Fruit fly (Drosophila melanogaster): ENCODE results near the gene CG13454.
A peak's percentile ranks its signal among the peaks of the same experiment; 100 is the strongest.

The CG13454 gene

DNA sequence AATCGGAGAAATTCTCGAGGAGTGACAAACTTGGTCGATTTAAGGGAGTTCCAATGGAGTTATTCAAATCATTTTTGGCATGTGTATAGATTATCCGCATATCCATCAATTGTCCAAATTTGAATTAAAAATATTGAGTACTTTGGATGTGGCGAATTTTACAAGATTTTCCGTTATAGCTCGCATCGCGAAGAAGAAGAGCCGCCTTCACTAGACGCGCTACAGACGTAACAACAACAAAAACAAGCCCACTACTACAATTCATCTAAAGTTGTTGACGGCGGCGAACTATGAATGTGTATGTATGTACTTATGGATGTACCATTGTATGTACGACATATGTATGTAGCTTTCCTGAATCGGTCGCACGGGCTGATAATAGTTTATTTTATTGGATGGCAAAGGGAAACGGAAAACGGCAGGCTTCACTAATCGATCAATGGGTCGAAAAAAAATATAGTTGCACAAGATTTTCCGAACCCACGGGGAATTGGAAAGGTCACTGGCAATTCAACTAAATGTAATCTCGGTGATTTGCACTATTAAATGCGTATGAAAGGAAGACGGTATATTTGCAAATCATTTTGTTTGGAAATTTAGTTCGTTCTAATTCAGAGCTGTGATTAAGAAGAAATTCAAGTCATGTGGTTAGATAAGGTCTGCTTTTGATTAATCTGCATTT, 1.9 kb downstream of the CG13454 start:
- TF ChIP-seq Vsx2 (GFP tag; optimal IDR thresholded peaks at IDR 0.05; ENCODE audit: partially characterized antibody) (no peak), br (GFP tag; optimal IDR thresholded peaks at IDR 0.05) (no peak), GATAd (GFP tag; optimal IDR thresholded peaks at IDR 0.05) (no peak), OdsH (GFP tag; optimal IDR thresholded peaks at IDR 0.05) (no peak), Rel (GFP tag; optimal IDR thresholded peaks at IDR 0.05) (no peak), Rel (tag; optimal IDR thresholded peaks at IDR 0.05) (no peak), Abd-B (GFP tag; optimal IDR thresholded peaks at IDR 0.05) (no peak)

DNA sequence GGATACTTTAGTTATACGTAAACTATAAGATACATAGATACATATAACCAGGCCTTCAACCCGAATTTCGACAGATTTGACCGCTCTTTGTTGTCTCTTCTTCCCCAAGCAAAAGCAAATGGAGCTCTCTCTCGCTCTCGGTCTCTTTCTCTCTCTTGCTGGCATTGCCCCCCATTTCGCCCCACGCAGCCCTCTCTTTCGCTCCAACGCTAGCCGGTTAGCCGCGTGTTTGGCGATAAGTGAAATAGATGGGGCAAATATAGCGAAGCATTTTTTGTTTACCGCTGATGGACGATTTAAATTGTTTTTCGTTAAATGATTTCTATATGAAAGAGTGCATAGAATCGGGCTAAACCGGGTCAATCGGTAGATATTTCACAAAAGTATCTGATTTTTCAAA, 2.5 kb downstream of the CG13454 start:
- TF ChIP-seq jim (GFP tag; optimal IDR thresholded peaks at IDR 0.05) (no peak), N (GFP tag; optimal IDR thresholded peaks at IDR 0.05) (no peak), dsf (GFP tag; optimal IDR thresholded peaks at IDR 0.05; ENCODE audit: borderline replicate concordance) (no peak), lola (GFP tag; optimal IDR thresholded peaks at IDR 0.05) (no peak), CG32264 (GFP tag; optimal IDR thresholded peaks at IDR 0.05) (peak; percentile 13), CG9705 (GFP tag; optimal IDR thresholded peaks at IDR 0.05) (no peak), woc (GFP tag; optimal IDR thresholded peaks at IDR 0.05) (no peak), Abd-B (GFP tag; optimal IDR thresholded peaks at IDR 0.05) (no peak), Rel (GFP tag; optimal IDR thresholded peaks at IDR 0.05) (no peak), Rel (tag; optimal IDR thresholded peaks at IDR 0.05) (peak; percentile 33), Hnf4 (GFP tag; optimal IDR thresholded peaks at IDR 0.05) (no peak), Sp1 (GFP tag; optimal IDR thresholded peaks at IDR 0.05) (peak; percentile 28), Hr83 (GFP tag; optimal IDR thresholded peaks at IDR 0.05; ENCODE audit: poor library complexity, severe bottlenecking) (peak; percentile 69), brk (GFP tag; optimal IDR thresholded peaks at IDR 0.05) (no peak), sage (GFP tag; optimal IDR thresholded peaks at IDR 0.05) (peak; percentile 31), br (GFP tag; optimal IDR thresholded peaks at IDR 0.05) (peak; percentile 7), psq (GFP tag; optimal IDR thresholded peaks at IDR 0.05) (peak; percentile 23), Dfd (GFP tag; optimal IDR thresholded peaks at IDR 0.05) (no peak), h (GFP tag; optimal IDR thresholded peaks at IDR 0.05) (peak; percentile 37), HLH106 (tag; optimal IDR thresholded peaks at IDR 0.05) (no peak), Dif (GFP tag; optimal IDR thresholded peaks at IDR 0.05; ENCODE audit: partially characterized antibody) (peak; percentile 98), dl (GFP tag; optimal IDR thresholded peaks at IDR 0.05; ENCODE audit: insufficient read depth in 1 of 2, partially characterized antibody in 2 of 2) (peak; percentile 95 to 97), foxo (GFP tag; optimal IDR thresholded peaks at IDR 0.05) (no peak)

DNA sequence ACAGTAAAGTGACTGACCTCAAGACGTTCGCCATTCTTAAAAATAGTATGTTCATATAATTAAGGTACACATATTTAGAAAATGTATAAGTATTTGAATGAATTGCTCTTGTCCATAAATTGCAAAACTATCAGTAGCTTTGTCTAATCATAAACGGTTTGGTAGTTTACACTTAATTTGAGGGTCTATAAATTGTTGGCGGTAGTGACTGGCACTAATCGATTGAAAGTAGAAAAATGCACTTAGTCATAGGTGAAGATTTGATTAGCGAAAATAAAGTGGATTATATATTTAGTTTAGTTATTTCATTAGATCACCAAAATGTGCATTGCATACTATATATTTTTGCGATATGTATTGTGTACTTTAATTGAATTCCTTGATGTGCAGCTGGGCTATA, 3.1 kb downstream of the CG13454 start:
- no peak for TF ChIP-seq Jra (GFP tag; optimal IDR thresholded peaks at IDR 0.05)
- TF ChIP-seq tai (GFP tag; optimal IDR thresholded peaks at IDR 0.05): no peak
- no peak for TF ChIP-seq GATAd (GFP tag; optimal IDR thresholded peaks at IDR 0.05)
- TF ChIP-seq CG9705 (GFP tag; optimal IDR thresholded peaks at IDR 0.05): no peak
- no peak for TF ChIP-seq dsf (GFP tag; optimal IDR thresholded peaks at IDR 0.05; ENCODE audit: borderline replicate concordance)
- TF ChIP-seq Mio (GFP tag; optimal IDR thresholded peaks at IDR 0.05): no peak
- TF ChIP-seq CrebA (GFP tag; optimal IDR thresholded peaks at IDR 0.05; ENCODE audit: borderline replicate concordance): no peak
- no peak for TF ChIP-seq fru (GFP tag; optimal IDR thresholded peaks at IDR 0.05)
- TF ChIP-seq dmrt93B (GFP tag; optimal IDR thresholded peaks at IDR 0.05): no peak
- no peak for TF ChIP-seq lola (GFP tag; optimal IDR thresholded peaks at IDR 0.05)

DNA sequence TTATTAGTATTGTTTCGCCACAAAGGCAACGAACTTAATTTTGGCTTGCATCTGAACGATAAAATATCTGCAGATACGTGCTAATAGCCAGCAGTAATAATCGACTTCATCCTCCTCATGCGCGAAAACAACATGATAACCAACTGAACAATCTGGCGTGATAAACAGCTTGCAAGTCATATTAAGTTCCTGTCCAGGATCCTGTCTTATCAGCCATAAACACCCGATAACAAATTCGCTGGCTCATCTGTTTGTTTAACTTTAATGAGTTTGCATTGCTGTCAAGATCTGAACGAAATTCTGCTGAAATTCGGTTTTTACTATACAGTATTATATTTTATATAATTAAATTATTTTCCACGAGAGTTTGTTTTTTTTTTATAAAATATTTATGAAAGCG, 3.6 kb downstream of the CG13454 start:
- TF ChIP-seq pan (optimal IDR thresholded peaks at IDR 0.05) (no peak), Abd-B (GFP tag; optimal IDR thresholded peaks at IDR 0.05) (no peak)
